Worm (Caenorhabditis elegans): ENCODE measurements around the gene ani-2.

- no peak for TF ChIP-seq scrt-1 (GFP tag; IDR thresholded peaks at IDR 0.05)
- TF ChIP-seq tra-4 (tag; optimal IDR thresholded peaks at IDR 0.05), result no peak
- no peak for TF ChIP-seq hmbx-1 (tag; optimal IDR thresholded peaks at IDR 0.05)
- TF ChIP-seq ama-1 (optimal IDR thresholded peaks at IDR 0.05), result no peak
These were observed 12.3 kb upstream of the ani-2 start for ce11 chrII:6377381-6377948.

All from whole organism, early embryonic.